Worm (Caenorhabditis elegans) whole organism, mixed stage, embryonic: ENCODE measurements around the gene cyd-1.

Experiments
- ces-1 ChIP-seq: fragments of 150-350 bp; optimal IDR thresholded peaks from 2 replicates; lab custom pipeline; 2014; ENCODE audit warnings: missing biosample characterization, missing genetic modification reagents, missing genetic modification characterization
- nhr-237 ChIP-seq: fragments of 150-350 bp; optimal IDR thresholded peaks from 2 replicates; lab custom pipeline; 2014; ENCODE audit warnings: missing biosample characterization, missing genetic modification characterization
- nhr-28 ChIP-seq: fragments of 150-350 bp; optimal IDR thresholded peaks from 2 replicates; lab custom pipeline; 2014; ENCODE audit warnings: missing biosample characterization, missing genetic modification characterization
- nhr-76 ChIP-seq: sonication (generic microtip); optimal IDR thresholded peaks from 2 replicates; lab custom pipeline; 2017; ENCODE audit warnings: missing biosample characterization, missing genetic modification characterization
- pha-4 ChIP-seq: fragments of 150-350 bp; optimal IDR thresholded peaks from 2 replicates; lab custom pipeline; 2018; ENCODE audit warnings: missing biosample characterization, missing genetic modification reagents, missing genetic modification characterization
- snpc-4 ChIP-seq: fragments of 150-350 bp; optimal IDR thresholded peaks from 2 replicates; lab custom pipeline; 2014; ENCODE audit warnings: missing biosample characterization, missing genetic modification characterization
- unc-39 ChIP-seq: fragments of 150-350 bp; optimal IDR thresholded peaks from 2 replicates; lab custom pipeline; 2014; ENCODE audit warnings: missing biosample characterization, missing genetic modification characterization

DNA sequence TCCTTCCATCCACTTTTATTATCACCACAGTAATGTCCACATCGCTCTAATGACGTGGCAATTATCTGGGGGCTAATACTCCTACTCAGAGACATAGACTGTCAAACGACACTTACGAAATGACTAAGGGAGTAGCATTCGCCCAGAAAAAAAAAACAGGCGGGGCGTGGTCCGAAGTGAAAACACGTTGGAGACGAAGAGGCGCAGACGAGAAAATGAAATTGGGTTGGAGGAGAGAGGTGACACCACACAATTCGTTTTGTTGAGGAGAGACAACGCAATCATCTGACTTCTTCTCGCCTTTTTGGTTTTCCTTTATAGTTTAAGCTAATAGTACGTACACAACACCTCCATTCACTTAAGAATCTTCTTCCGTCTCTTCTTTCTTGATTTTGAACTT lies 41.2 kb upstream of the cyd-1 start:
- TF ChIP-seq nhr-76 (tag; lab: Kevin White, UChicago): no peak
- no peak for TF ChIP-seq unc-39 (tag; lab: Kevin White, UChicago)
- TF ChIP-seq ces-1 (GFP tag; lab: Kevin White, UChicago): peak; percentile 61
- no peak for TF ChIP-seq nhr-28
- TF ChIP-seq snpc-4 (tag; lab: Kevin White, UChicago): no peak
- TF ChIP-seq pha-4 (tag; lab: Kevin White, UChicago): no peak
- TF ChIP-seq nhr-237 (tag; lab: Kevin White, UChicago): no peak
